Worm (Caenorhabditis elegans): Measurements from ENCODE around the gene rmd-3.

DNA sequence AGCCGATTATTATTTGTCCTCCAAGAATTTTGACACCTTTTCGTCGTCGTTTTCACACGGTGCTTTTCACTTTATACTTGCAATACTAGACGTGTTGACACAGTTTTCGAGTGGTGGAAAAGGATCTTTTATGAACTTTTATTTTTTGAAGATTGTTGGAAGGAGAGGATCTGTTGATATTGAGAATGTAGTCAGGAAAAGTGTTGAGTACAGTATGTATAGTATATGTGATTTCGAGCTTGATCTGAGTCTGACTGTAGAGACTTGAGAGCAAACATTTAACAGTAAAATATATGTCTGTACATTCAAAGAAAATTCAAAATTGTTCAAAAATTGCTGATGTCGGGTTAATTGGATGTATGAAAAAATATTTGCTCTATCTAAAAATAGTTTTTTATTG, 3.2 kb downstream of the rmd-3 start:
- no peak for TF ChIP-seq flt-1 (GFP tag; IDR thresholded peaks at IDR 0.05)
- TF ChIP-seq tab-1 (GFP tag; IDR thresholded peaks at IDR 0.05): no peak
- TF ChIP-seq ref-1 (GFP tag; conservative IDR thresholded peaks at IDR 0.05): no peak
- TF ChIP-seq klf-2 (GFP tag; conservative IDR thresholded peaks at IDR 0.05): no peak
- no peak for TF ChIP-seq med-1 (GFP tag; optimal IDR thresholded peaks at IDR 0.05; ENCODE audit: insufficient read depth)
- no peak for TF ChIP-seq ztf-23 (GFP tag; IDR thresholded peaks at IDR 0.05)
- TF ChIP-seq cog-1 (tag; optimal IDR thresholded peaks at IDR 0.05): no peak
- TF ChIP-seq T22C8.4 (GFP tag; IDR thresholded peaks at IDR 0.05): no peak

All from whole organism, midembryonic.